Worm (Caenorhabditis elegans) whole organism, L3 larva: ENCODE data around the gene kup-1.
A peak's percentile ranks its signal among the peaks of the same experiment; 100 is the strongest.

Experiments
- R02D3.7 ChIP-seq: fragments of 150-350 bp; optimal IDR thresholded peaks from 2 replicates; lab custom pipeline; 2014; ENCODE audit warnings: missing biosample characterization, missing genetic modification characterization
- ZK546.5 ChIP-seq: sonication (generic microtip); optimal IDR thresholded peaks from 2 replicates; lab custom pipeline; 2017; ENCODE audit warnings: missing biosample characterization, missing genetic modification characterization
- aly-2 ChIP-seq: fragments of 150-350 bp; optimal IDR thresholded peaks from 2 replicates; lab custom pipeline; 2014; ENCODE audit warnings: missing biosample characterization, missing genetic modification characterization
- ama-1 ChIP-seq: fragments of 150-350 bp; optimal IDR thresholded peaks from 2 replicates; lab custom pipeline; 2018
- ceh-16 ChIP-seq: sonication (generic microtip); optimal IDR thresholded peaks from 2 replicates; lab custom pipeline; 2017; ENCODE audit warnings: missing biosample characterization, missing genetic modification characterization
- ceh-28 ChIP-seq: fragments of 150-350 bp; optimal IDR thresholded peaks from 2 replicates; lab custom pipeline; 2014; ENCODE audit warnings: missing biosample characterization, missing genetic modification reagents, missing genetic modification characterization
- ceh-82 ChIP-seq: fragments of 150-350 bp; optimal IDR thresholded peaks from 2 replicates; lab custom pipeline; 2014; ENCODE audit warnings: missing biosample characterization, missing genetic modification characterization
- ceh-9 ChIP-seq: sonication (generic microtip); optimal IDR thresholded peaks from 2 replicates; lab custom pipeline; 2018; ENCODE audit warnings: missing biosample characterization, missing genetic modification characterization
- daf-12 ChIP-seq: fragments of 150-350 bp; optimal IDR thresholded peaks from 2 replicates; lab custom pipeline; 2014; ENCODE audit warnings: missing biosample characterization, missing genetic modification reagents, missing genetic modification characterization
- egl-27 ChIP-seq: sonication (generic microtip); optimal IDR thresholded peaks from 4 replicates; lab custom pipeline; 2017; ENCODE audit warnings: missing biosample characterization, missing genetic modification reagents, missing genetic modification characterization
- egl-5 ChIP-seq: fragments of 150-350 bp; optimal IDR thresholded peaks from 2 replicates; lab custom pipeline; 2017; ENCODE audit warnings: missing biosample characterization, missing genetic modification reagents, missing genetic modification characterization, inconsistent platforms
- elt-1 ChIP-seq: fragments of 150-350 bp; optimal IDR thresholded peaks from 2 replicates; lab custom pipeline; 2014; ENCODE audit warnings: missing biosample characterization, missing genetic modification characterization
- elt-2 ChIP-seq: sonication (generic microtip); optimal IDR thresholded peaks from 2 replicates; lab custom pipeline; 2016; ENCODE audit warnings: missing genetic modification reagents, mild to moderate bottlenecking, missing genetic modification characterization, missing compliant biosample characterization
- elt-3 ChIP-seq, 3 experiments: fragments of 150-350 bp in 1 of 3; sonication (generic microtip) in 2 of 3; optimal IDR thresholded peaks; 2 replicates in 2 of 3; 4 replicates in 1 of 3; lab custom pipeline; 2014 to 2017; ENCODE audit warnings: missing biosample characterization in 3 of 3, missing genetic modification characterization in 3 of 3
- eor-1 ChIP-seq, 2 experiments: fragments of 150-350 bp; optimal IDR thresholded peaks; 2 replicates each; lab custom pipeline; 2014 to 2018; ENCODE audit warnings: missing biosample characterization in 2 of 2, missing genetic modification characterization in 2 of 2
- fkh-10 ChIP-seq: sonication (generic microtip); optimal IDR thresholded peaks from 2 replicates; lab custom pipeline; 2017; ENCODE audit warnings: missing biosample characterization, missing genetic modification reagents, missing genetic modification characterization
- fkh-2 ChIP-seq: fragments of 150-350 bp; optimal IDR thresholded peaks from 2 replicates; lab custom pipeline; 2014; ENCODE audit warnings: missing biosample characterization, missing genetic modification reagents, missing genetic modification characterization
- fos-1 ChIP-seq: fragments of 150-350 bp; optimal IDR thresholded peaks from 2 replicates; lab custom pipeline; 2014; ENCODE audit warnings: missing biosample characterization, missing genetic modification characterization
- hmg-11 ChIP-seq: sonication (generic microtip); optimal IDR thresholded peaks from 2 replicates; lab custom pipeline; 2016; ENCODE audit warnings: missing genetic modification characterization, missing compliant biosample characterization
- jun-1 ChIP-seq: fragments of 150-350 bp; optimal IDR thresholded peaks from 2 replicates; lab custom pipeline; 2014; ENCODE audit warnings: missing biosample characterization, missing genetic modification reagents, missing genetic modification characterization
- lin-15B ChIP-seq: fragments of 150-350 bp; optimal IDR thresholded peaks from 2 replicates; lab custom pipeline; 2014; ENCODE audit warnings: missing biosample characterization, missing genetic modification characterization
- lin-39 ChIP-seq: fragments of 150-350 bp; optimal IDR thresholded peaks from 2 replicates; lab custom pipeline; 2018; ENCODE audit warnings: missing biosample characterization, missing genetic modification reagents, missing genetic modification characterization
- lsy-12 ChIP-seq: sonication (generic microtip); optimal IDR thresholded peaks from 2 replicates; lab custom pipeline; 2016; ENCODE audit warnings: mild to moderate bottlenecking, missing genetic modification characterization, missing compliant biosample characterization
- mdl-1 ChIP-seq: fragments of 150-350 bp; optimal IDR thresholded peaks from 2 replicates; lab custom pipeline; 2014; ENCODE audit warnings: missing biosample characterization, missing genetic modification characterization
- mml-1 ChIP-seq: fragments of 150-350 bp; sonication (generic microtip); optimal IDR thresholded peaks from 3 replicates; lab custom pipeline; 2014; ENCODE audit warnings: missing biosample characterization, missing genetic modification characterization
- nfya-1 ChIP-seq: sonication (generic microtip); optimal IDR thresholded peaks from 2 replicates; lab custom pipeline; 2017; ENCODE audit warnings: missing genetic modification characterization, mild to moderate bottlenecking, missing compliant biosample characterization, antibody characterized with exemption, moderate library complexity; ENCODE audit not compliant: insufficient read depth
- nhr-11 ChIP-seq: fragments of 150-350 bp; optimal IDR thresholded peaks from 2 replicates; lab custom pipeline; 2014; ENCODE audit warnings: missing biosample characterization, missing genetic modification characterization
- nhr-12 ChIP-seq: fragments of 150-350 bp; optimal IDR thresholded peaks from 2 replicates; lab custom pipeline; 2014; ENCODE audit warnings: missing biosample characterization, missing genetic modification characterization
- nhr-23 ChIP-seq: fragments of 150-350 bp; optimal IDR thresholded peaks from 2 replicates; lab custom pipeline; 2014; ENCODE audit warnings: missing biosample characterization, missing genetic modification reagents, missing genetic modification characterization
- nhr-237 ChIP-seq: fragments of 150-350 bp; optimal IDR thresholded peaks from 2 replicates; lab custom pipeline; 2014; ENCODE audit warnings: missing biosample characterization, missing genetic modification characterization
- nhr-25 ChIP-seq: sonication (generic microtip); optimal IDR thresholded peaks from 2 replicates; lab custom pipeline; 2017; ENCODE audit warnings: missing biosample characterization, missing genetic modification characterization
- nhr-28 ChIP-seq: fragments of 150-350 bp; optimal IDR thresholded peaks from 2 replicates; lab custom pipeline; 2014; ENCODE audit warnings: missing biosample characterization, missing genetic modification characterization
- nhr-43 ChIP-seq: sonication (generic microtip); optimal IDR thresholded peaks from 2 replicates; lab custom pipeline; 2016; ENCODE audit warnings: mild to moderate bottlenecking, missing genetic modification characterization, missing compliant biosample characterization; ENCODE audit not compliant: poor library complexity, severe bottlenecking
- nhr-67 ChIP-seq: fragments of 150-350 bp; optimal IDR thresholded peaks from 2 replicates; lab custom pipeline; 2014; ENCODE audit warnings: missing biosample characterization, missing genetic modification characterization
- nhr-76 ChIP-seq: fragments of 150-350 bp; sonication (generic microtip); optimal IDR thresholded peaks from 5 replicates; lab custom pipeline; 2014; ENCODE audit warnings: missing biosample characterization, missing genetic modification characterization
- nhr-77 ChIP-seq: fragments of 150-350 bp; optimal IDR thresholded peaks from 2 replicates; lab custom pipeline; 2014; ENCODE audit warnings: missing biosample characterization, missing genetic modification characterization
- pha-4 ChIP-seq: fragments of 150-350 bp; optimal IDR thresholded peaks from 2 replicates; lab custom pipeline; 2014; ENCODE audit warnings: missing biosample characterization, missing genetic modification reagents, missing genetic modification characterization
- pqm-1 ChIP-seq: fragments of 150-350 bp; optimal IDR thresholded peaks from 2 replicates; lab custom pipeline; 2017; ENCODE audit warnings: missing biosample characterization, missing genetic modification characterization, inconsistent platforms
- sea-2 ChIP-seq: fragments of 150-350 bp; sonication (generic microtip); optimal IDR thresholded peaks from 4 replicates; lab custom pipeline; 2014; ENCODE audit warnings: missing biosample characterization, missing genetic modification reagents, missing genetic modification characterization
- skn-1 ChIP-seq: fragments of 150-350 bp; optimal IDR thresholded peaks from 2 replicates; lab custom pipeline; 2014; ENCODE audit warnings: missing biosample characterization, missing genetic modification characterization
- snpc-4 ChIP-seq: fragments of 150-350 bp; optimal IDR thresholded peaks from 2 replicates; lab custom pipeline; 2014; ENCODE audit warnings: missing biosample characterization, missing genetic modification characterization
- tbx-2 ChIP-seq: sonication (generic microtip); optimal IDR thresholded peaks from 2 replicates; lab custom pipeline; 2016; ENCODE audit warnings: mild to moderate bottlenecking, missing genetic modification characterization, missing compliant biosample characterization
- unc-39 ChIP-seq: sonication (generic microtip); optimal IDR thresholded peaks from 4 replicates; lab custom pipeline; 2017; ENCODE audit warnings: missing biosample characterization, missing genetic modification characterization
- unc-62 ChIP-seq: fragments of 150-350 bp; sonication (generic microtip); optimal IDR thresholded peaks from 4 replicates; lab custom pipeline; 2014; ENCODE audit warnings: missing biosample characterization, missing genetic modification reagents, missing genetic modification characterization
- zag-1 ChIP-seq: fragments of 150-350 bp; optimal IDR thresholded peaks from 2 replicates; lab custom pipeline; 2014; ENCODE audit warnings: missing biosample characterization, missing genetic modification characterization
- ztf-11 ChIP-seq: fragments of 150-350 bp; optimal IDR thresholded peaks from 2 replicates; lab custom pipeline; 2014; ENCODE audit warnings: missing biosample characterization, missing genetic modification characterization
- ztf-4 ChIP-seq: fragments of 150-350 bp; optimal IDR thresholded peaks from 2 replicates; lab custom pipeline; 2014; ENCODE audit warnings: missing biosample characterization, missing genetic modification characterization

The kup-1 gene

ce11 chrV:12004501-12004940, 36.2 kb downstream of the kup-1 start:
- peak; percentile 4 for TF ChIP-seq jun-1
- TF ChIP-seq fos-1 (tag; lab: Kevin White, UChicago), result peak; percentile 1
- peak; percentile 43 for TF ChIP-seq ceh-28
- peak; percentile 35 for TF ChIP-seq elt-2 (tag; lab: Kevin White, UChicago)
- TF ChIP-seq nfya-1, result no peak
- TF ChIP-seq aly-2, result peak; percentile 77
- TF ChIP-seq nhr-28 (tag; lab: Kevin White, UChicago), result no peak

ce11 chrV:12002866-12003485, 37.7 kb downstream of the kup-1 start, which contains the start of gene cpr-9:
Gene cpr-9 (plus strand): TSS chrV:12003053.
- TF ChIP-seq pqm-1 (tag; lab: Kevin White, UChicago) (peak; percentile 94), pha-4 (tag; lab: Kevin White, UChicago) (peak; percentile 54), elt-2 (tag; lab: Kevin White, UChicago) (peak; percentile 93), nhr-25 (no peak)

- TF ChIP-seq elt-2 (tag; lab: Kevin White, UChicago), result peak; percentile 94
- peak; percentile 71 for TF ChIP-seq nhr-25
- no peak for TF ChIP-seq mdl-1 (tag; lab: Kevin White, UChicago)
- peak; percentile 48 for TF ChIP-seq nhr-23
- peak; percentile 61 for TF ChIP-seq ceh-82
- peak; percentile 62 for TF ChIP-seq fos-1 (tag; lab: Kevin White, UChicago)
- no peak for TF ChIP-seq lin-15B (tag; lab: Kevin White, UChicago)
- TF ChIP-seq daf-12, result no peak
- no peak for TF ChIP-seq fkh-10
- peak; percentile 91 for TF ChIP-seq nhr-43
- TF ChIP-seq egl-5, result peak; percentile 75
- TF ChIP-seq zag-1 (tag; lab: Kevin White, UChicago), result no peak
- TF ChIP-seq elt-3 (tag; optimal IDR thresholded peaks at IDR 0.05; lab: Kevin White, UChicago), result no peak
- TF ChIP-seq sea-2 (GFP tag; lab: Kevin White, UChicago), result peak; percentile 60
- no peak for TF ChIP-seq nhr-237 (tag; lab: Kevin White, UChicago)
- TF ChIP-seq egl-27 (tag; lab: Kevin White, UChicago), result peak; percentile 80
- TF ChIP-seq nfya-1, result peak; percentile 78
- TF ChIP-seq skn-1 (tag; lab: Kevin White, UChicago), result no peak
- peak; percentile 30 for TF ChIP-seq snpc-4 (tag; lab: Kevin White, UChicago)
- peak; percentile 84 for TF ChIP-seq lsy-12 (tag; lab: Kevin White, UChicago)
- no peak for TF ChIP-seq elt-1 (tag; lab: Kevin White, UChicago)
- TF ChIP-seq R02D3.7 (tag; lab: Kevin White, UChicago), result peak; percentile 64
- TF ChIP-seq ztf-4 (tag; lab: Kevin White, UChicago), result peak; percentile 15
- no peak for TF ChIP-seq ztf-11
- peak; percentile 67 for TF ChIP-seq ceh-28
- no peak for TF ChIP-seq nhr-11 (tag; lab: Kevin White, UChicago)
- no peak for TF ChIP-seq mml-1 (tag; lab: Kevin White, UChicago)
- TF ChIP-seq nhr-77 (tag; lab: Kevin White, UChicago), result peak; percentile 36
- TF ChIP-seq unc-39 (tag; lab: Kevin White, UChicago), result no peak
- peak; percentile 65 for TF ChIP-seq jun-1
- TF ChIP-seq pha-4 (tag; lab: Kevin White, UChicago), result peak; percentile 79
- TF ChIP-seq ceh-9, result no peak
- no peak for TF ChIP-seq ama-1 (lab: Kevin White, UChicago)
- TF ChIP-seq nhr-76 (tag; lab: Kevin White, UChicago), result peak; percentile 6
- TF ChIP-seq nhr-12 (tag; lab: Kevin White, UChicago), result no peak
- peak; percentile 78 for TF ChIP-seq tbx-2 (tag; lab: Kevin White, UChicago)
- no peak for TF ChIP-seq fkh-2 (tag; lab: Kevin White, UChicago)
- peak; percentile 81 for TF ChIP-seq lin-39 (tag; lab: Kevin White, UChicago)
- TF ChIP-seq hmg-11 (tag; lab: Kevin White, UChicago), result peak; percentile 99
- no peak for TF ChIP-seq nhr-67 (tag; lab: Kevin White, UChicago)
- TF ChIP-seq pqm-1 (tag; lab: Kevin White, UChicago), result peak; percentile 97
- no peak for TF ChIP-seq eor-1 (tag; optimal IDR thresholded peaks at IDR 0.05; lab: Kevin White, UChicago)
- TF ChIP-seq unc-62 (GFP tag; lab: Kevin White, UChicago), result no peak
- TF ChIP-seq aly-2, result peak; percentile 16
- TF ChIP-seq ZK546.5 (tag; lab: Kevin White, UChicago), result no peak
- no peak for TF ChIP-seq ceh-16 (tag; lab: Kevin White, UChicago)
- no peak for TF ChIP-seq nhr-28 (tag; lab: Kevin White, UChicago)
Observed at ce11 chrV:12001747-12002456, 38.8 kb downstream of the kup-1 start, which contains the start of gene gcy-33. Gene gcy-33 (minus strand): TSS chrV:12001797.
